Worm (Caenorhabditis elegans): Measurements from ENCODE around the gene Y53G8AR.9.

- TF ChIP-seq ccch-3 (GFP tag; optimal IDR thresholded peaks at IDR 0.05), result no peak
- TF ChIP-seq lin-35 (GFP tag; optimal IDR thresholded peaks at IDR 0.05), result no peak
- TF ChIP-seq zfh-2 (GFP tag; conservative IDR thresholded peaks at IDR 0.05), result no peak
- TF ChIP-seq bed-2 (GFP tag; IDR thresholded peaks at IDR 0.05), result no peak
- TF ChIP-seq lin-40 (tag; optimal IDR thresholded peaks at IDR 0.05), result no peak
- TF ChIP-seq sea-2 (GFP tag; IDR thresholded peaks at IDR 0.05), result no peak
- no peak for TF ChIP-seq hmg-1.2 (GFP tag; IDR thresholded peaks at IDR 0.05)
- no peak for TF ChIP-seq fkh-3 (tag; optimal IDR thresholded peaks at IDR 0.05)
- TF ChIP-seq pha-4 (tag; optimal IDR thresholded peaks at IDR 0.05), result no peak
- TF ChIP-seq unc-130 (GFP tag; optimal IDR thresholded peaks at IDR 0.05), result no peak
Observed at ce11 chrIII:3346665-3347064, 25.6 kb upstream of the Y53G8AR.9 start.
